Worm (Caenorhabditis elegans) whole organism, young adult: ENCODE measurements around the gene clec-121.

ENCODE experiments used
- B0035.1 ChIP-seq: sonication (generic microtip); optimal IDR thresholded peaks from 2 replicates; lab custom pipeline; 2016; ENCODE audit warnings: missing genetic modification characterization, mild to moderate bottlenecking, missing compliant biosample characterization, missing genotype, missing genetic modification reagents
- F22D6.2 ChIP-seq: sonication (generic microtip); optimal IDR thresholded peaks from 2 replicates; lab custom pipeline; 2016; ENCODE audit warnings: mild to moderate bottlenecking, missing genetic modification characterization, missing compliant biosample characterization
- F55B11.4 ChIP-seq: sonication (generic microtip); optimal IDR thresholded peaks from 2 replicates; lab custom pipeline; 2016; ENCODE audit warnings: missing compliant biosample characterization, missing genetic modification characterization, borderline replicate concordance; ENCODE audit not compliant: insufficient read depth
- Y53F4B.3 ChIP-seq: fragments of 200-800 bp; sonication (Bioruptor generic); IDR thresholded peaks from 2 replicates; pipeline ENCODE4 v1.3.6; 2022; ENCODE audit warnings: missing genetic modification reagents, missing genetic modification characterization, missing compliant biosample characterization
- Y53G8AR.9 ChIP-seq: fragments of 200-800 bp; sonication (Bioruptor generic); conservative IDR thresholded peaks from 2 replicates; pipeline ENCODE4 v1.3.6; 2022; ENCODE audit warnings: missing genetic modification reagents, missing genetic modification characterization, missing compliant biosample characterization
- Y95B8A.8 ChIP-seq: fragments of 200-800 bp; sonication (Bioruptor generic); IDR thresholded peaks from 2 replicates; pipeline ENCODE4 v1.3.6; 2022; ENCODE audit warnings: missing genetic modification reagents, missing genetic modification characterization, missing compliant biosample characterization
- ZK185.1 ChIP-seq: sonication (generic microtip); optimal IDR thresholded peaks from 2 replicates; lab custom pipeline; 2016; ENCODE audit warnings: mild to moderate bottlenecking, missing genetic modification characterization, missing compliant biosample characterization; ENCODE audit not compliant: poor library complexity, severe bottlenecking
- cebp-1 ChIP-seq, 2 experiments: fragments of 200-800 bp in 1 of 2; sonication (Bioruptor generic) in 1 of 2; sonication (generic microtip) in 1 of 2; IDR thresholded peaks in 1 of 2; optimal IDR thresholded peaks in 1 of 2; 2 replicates each; pipeline versions ENCODE4 v1.3.6 to Lab custom; 2017 to 2022; ENCODE audit warnings: missing compliant biosample characterization in 2 of 2, missing genetic modification characterization in 2 of 2, mild to moderate bottlenecking in 1 of 2, missing genetic modification reagents in 1 of 2, moderate library complexity in 1 of 2
- ceh-40 ChIP-seq: fragments of 200-800 bp; sonication (Bioruptor generic); IDR thresholded peaks from 2 replicates; pipeline ENCODE4 v1.3.6; 2022; ENCODE audit warnings: missing genetic modification characterization, missing compliant biosample characterization
- ceh-58 ChIP-seq: fragments of 200-800 bp; sonication (Bioruptor generic); IDR thresholded peaks from 2 replicates; pipeline ENCODE4 v1.3.6; 2022; ENCODE audit warnings: missing genetic modification characterization, missing compliant biosample characterization
- ceh-79 ChIP-seq: sonication (generic microtip); optimal IDR thresholded peaks from 2 replicates; lab custom pipeline; 2017; ENCODE audit warnings: mild to moderate bottlenecking, missing genetic modification characterization, missing compliant biosample characterization
- dpff-1 ChIP-seq: sonication (generic microtip); optimal IDR thresholded peaks from 2 replicates; lab custom pipeline; 2017; ENCODE audit warnings: mild to moderate bottlenecking, missing genetic modification characterization, missing compliant biosample characterization
- dpl-1 ChIP-seq: fragments of 150-350 bp; optimal IDR thresholded peaks from 2 replicates; lab custom pipeline; 2014; ENCODE audit warnings: missing biosample characterization, missing genetic modification reagents, missing genetic modification characterization
- egl-44 ChIP-seq: fragments of 200-800 bp; sonication (Bioruptor generic); IDR thresholded peaks from 2 replicates; pipeline ENCODE4 v1.3.6; 2022; ENCODE audit warnings: missing genetic modification reagents, missing genetic modification characterization, missing compliant biosample characterization
- egrh-3 ChIP-seq: fragments of 200-800 bp; sonication (Bioruptor generic); IDR thresholded peaks from 2 replicates; pipeline ENCODE4 v1.3.6; 2022; ENCODE audit warnings: missing genetic modification reagents, missing genetic modification characterization, missing compliant biosample characterization
- fkh-3 ChIP-seq: sonication (generic microtip); optimal IDR thresholded peaks from 2 replicates; lab custom pipeline; 2016; ENCODE audit warnings: mild to moderate bottlenecking, missing genetic modification characterization, missing compliant biosample characterization
- gei-17 ChIP-seq: fragments of 200-800 bp; sonication (Bioruptor generic); optimal IDR thresholded peaks from 2 replicates; lab custom pipeline; 2018; ENCODE audit warnings: mild to moderate bottlenecking, missing genetic modification characterization, missing compliant biosample characterization
- hrde-1 ChIP-seq: sonication (generic microtip); optimal IDR thresholded peaks from 2 replicates; lab custom pipeline; 2016; ENCODE audit warnings: missing genetic modification characterization, mild to moderate bottlenecking, missing compliant biosample characterization, moderate library complexity, missing genotype, missing genetic modification reagents, borderline replicate concordance
- lag-1 ChIP-seq: fragments of 200-800 bp; sonication (Bioruptor generic); IDR thresholded peaks from 2 replicates; pipeline ENCODE4 v1.3.6; 2022; ENCODE audit warnings: missing genetic modification reagents, missing genetic modification characterization, missing compliant biosample characterization
- let-607 ChIP-seq, 2 experiments: fragments of 200-800 bp in 1 of 2; sonication (Bioruptor generic) in 1 of 2; sonication (generic microtip) in 1 of 2; optimal IDR thresholded peaks; 2 replicates each; lab custom pipeline; 2016 to 2018; ENCODE audit warnings: mild to moderate bottlenecking in 2 of 2, missing compliant biosample characterization in 2 of 2, missing genetic modification characterization in 2 of 2, moderate library complexity in 2 of 2, missing genotype in 1 of 2
- lin-26 ChIP-seq: fragments of 200-800 bp; sonication (Bioruptor generic); IDR thresholded peaks from 2 replicates; pipeline ENCODE4 v1.3.6; 2022; ENCODE audit warnings: missing genetic modification reagents, missing genetic modification characterization, missing compliant biosample characterization
- lsl-1 ChIP-seq: fragments of 200-800 bp; sonication (Bioruptor generic); optimal IDR thresholded peaks from 2 replicates; lab custom pipeline; 2018; ENCODE audit warnings: mild to moderate bottlenecking, missing genetic modification characterization, moderate library complexity, missing compliant biosample characterization
- madf-3 ChIP-seq: fragments of 200-800 bp; sonication (Bioruptor generic); IDR thresholded peaks from 2 replicates; pipeline ENCODE4 v1.3.6; 2022; ENCODE audit warnings: missing genetic modification reagents, missing genetic modification characterization, missing compliant biosample characterization
- madf-8 ChIP-seq: fragments of 200-800 bp; sonication (Bioruptor generic); conservative IDR thresholded peaks from 2 replicates; pipeline ENCODE4 v1.3.6; 2022; ENCODE audit warnings: missing genetic modification reagents, missing genetic modification characterization, missing compliant biosample characterization
- mcd-1 ChIP-seq: fragments of 200-800 bp; sonication (Bioruptor generic); IDR thresholded peaks from 2 replicates; pipeline ENCODE4 v1.3.6; 2022; ENCODE audit warnings: missing genetic modification reagents, missing genetic modification characterization, missing compliant biosample characterization
- nfya-1 ChIP-seq: sonication (generic microtip); optimal IDR thresholded peaks from 2 replicates; lab custom pipeline; 2017; ENCODE audit warnings: antibody characterized with exemption, missing compliant biosample characterization, missing genetic modification characterization, borderline replicate concordance; ENCODE audit not compliant: insufficient read depth
- nhr-120 ChIP-seq: fragments of 200-800 bp; sonication (Bioruptor generic); IDR thresholded peaks from 2 replicates; pipeline ENCODE4 v1.3.6; 2022; ENCODE audit warnings: missing genetic modification characterization, missing compliant biosample characterization
- rcor-1 ChIP-seq: fragments of 200-800 bp; sonication (Bioruptor generic); IDR thresholded peaks from 2 replicates; pipeline ENCODE4 v1.3.6; 2022; ENCODE audit warnings: missing genetic modification reagents, missing genetic modification characterization, missing compliant biosample characterization
- repo-1 ChIP-seq: sonication (generic microtip); optimal IDR thresholded peaks from 2 replicates; lab custom pipeline; 2017; ENCODE audit warnings: mild to moderate bottlenecking, missing genetic modification characterization, missing compliant biosample characterization
- sea-2 ChIP-seq: fragments of 200-800 bp; sonication (Bioruptor generic); IDR thresholded peaks from 2 replicates; pipeline ENCODE4 v1.3.6; 2022; ENCODE audit warnings: missing genetic modification characterization, missing compliant biosample characterization
- sptf-2 ChIP-seq: fragments of 200-800 bp; sonication (Bioruptor generic); optimal IDR thresholded peaks from 2 replicates; lab custom pipeline; 2018; ENCODE audit warnings: mild to moderate bottlenecking, missing genetic modification characterization, missing compliant biosample characterization
- tbp1 ChIP-seq: fragments of 200-800 bp; sonication (Bioruptor generic); optimal IDR thresholded peaks from 2 replicates; lab custom pipeline; 2018; ENCODE audit warnings: mild to moderate bottlenecking, missing genetic modification characterization, missing compliant biosample characterization
- ztf-22 ChIP-seq: fragments of 200-800 bp; sonication (Bioruptor generic); optimal IDR thresholded peaks from 2 replicates; lab custom pipeline; 2018; ENCODE audit warnings: mild to moderate bottlenecking, missing genetic modification characterization, moderate library complexity, missing compliant biosample characterization
- ztf-26 ChIP-seq: sonication (generic microtip); optimal IDR thresholded peaks from 2 replicates; lab custom pipeline; 2017; ENCODE audit warnings: missing genetic modification characterization, missing compliant biosample characterization
- ztf-6 ChIP-seq: fragments of 200-800 bp; sonication (Bioruptor generic); IDR thresholded peaks from 2 replicates; pipeline ENCODE4 v1.3.6; 2022; ENCODE audit warnings: missing genetic modification reagents, missing genetic modification characterization, missing compliant biosample characterization

The clec-121 gene

ce11 chrII:3062222-3062621 is 39.9 kb upstream of the clec-121 start (continued):
- TF ChIP-seq B0035.1 (tag; lab: Kevin White, UChicago), result no peak
- TF ChIP-seq repo-1, result no peak
- TF ChIP-seq ztf-6 (GFP tag; lab: Robert Waterston, UW), result 0 out of 2 replicates have a peak, but pooled peaks have one; percentile 21
- peak; percentile 66 for TF ChIP-seq hrde-1 (tag; lab: Kevin White, UChicago)
- TF ChIP-seq sptf-2 (GFP tag; lab: Kevin White, UChicago), result no peak
- TF ChIP-seq mcd-1 (GFP tag; lab: Robert Waterston, UW), result peak; percentile 54
- TF ChIP-seq Y53F4B.3 (GFP tag; lab: Robert Waterston, UW), result no peak
- no peak for TF ChIP-seq madf-3
- TF ChIP-seq tbp1 (GFP tag; lab: Kevin White, UChicago), result peak; percentile 95
- TF ChIP-seq egrh-3 (GFP tag; lab: Robert Waterston, UW), result 0 out of 2 replicates have a peak, but pooled peaks have one; percentile 5
- TF ChIP-seq ZK185.1, result no peak
- no peak for TF ChIP-seq dpff-1 (tag; lab: Kevin White, UChicago)

- TF ChIP-seq gei-17 (GFP tag; lab: Kevin White, UChicago) (no peak), ceh-79 (tag; lab: Kevin White, UChicago) (no peak)
- TF ChIP-seq, all 124 proteins: peak for 0
Observed at ce11 chrII:3062876-3063275, 39.2 kb upstream of the clec-121 start.

- no peak for TF ChIP-seq rcor-1 (GFP tag; lab: Robert Waterston, UW)
- no peak for TF ChIP-seq lin-26 (GFP tag; lab: Robert Waterston, UW)
- no peak for TF ChIP-seq tbp1 (GFP tag; lab: Kevin White, UChicago)
- no peak for TF ChIP-seq let-607 (tag; optimal IDR thresholded peaks at IDR 0.05; lab: Kevin White, UChicago)
- no peak for TF ChIP-seq nhr-120
- no peak for TF ChIP-seq egl-44 (GFP tag; lab: Robert Waterston, UW)
- TF ChIP-seq ceh-58 (GFP tag; lab: Robert Waterston, UW), result no peak
Observed at ce11 chrII:3063366-3063765, 38.8 kb upstream of the clec-121 start.

- no peak for TF ChIP-seq Y95B8A.8 (GFP tag; lab: Robert Waterston, UW)
- no peak for TF ChIP-seq sea-2
- no peak for TF ChIP-seq ztf-26 (tag; lab: Kevin White, UChicago)
- TF ChIP-seq F22D6.2 (tag; lab: Kevin White, UChicago), result no peak
- TF ChIP-seq Y53G8AR.9 (GFP tag; lab: Robert Waterston, UW), result no peak
- TF ChIP-seq lag-1 (GFP tag; lab: Robert Waterston, UW), result no peak
- no peak for TF ChIP-seq rcor-1 (GFP tag; lab: Robert Waterston, UW)
- TF ChIP-seq nfya-1, result no peak
- TF ChIP-seq ceh-40 (GFP tag; lab: Robert Waterston, UW), result no peak
- TF ChIP-seq egrh-3 (GFP tag; lab: Robert Waterston, UW), result no peak
- no peak for TF ChIP-seq dpl-1 (GFP tag; lab: Kevin White, UChicago)
- TF ChIP-seq ceh-58 (GFP tag; lab: Robert Waterston, UW), result no peak
- TF ChIP-seq madf-3, result no peak
- no peak for TF ChIP-seq egl-44 (GFP tag; lab: Robert Waterston, UW)
- no peak for TF ChIP-seq madf-8 (GFP tag; lab: Robert Waterston, UW)
- no peak for TF ChIP-seq cebp-1 (GFP tag; IDR thresholded peaks at IDR 0.05; lab: Robert Waterston, UW)
- no peak for TF ChIP-seq cebp-1 (tag; optimal IDR thresholded peaks at IDR 0.05; lab: Kevin White, UChicago)
- no peak for TF ChIP-seq fkh-3 (tag; lab: Kevin White, UChicago)
- TF ChIP-seq lsl-1 (GFP tag; lab: Kevin White, UChicago), result no peak
- no peak for TF ChIP-seq ztf-22 (GFP tag; lab: Kevin White, UChicago)
- TF ChIP-seq F55B11.4 (tag; lab: Kevin White, UChicago), result no peak
Observed at ce11 chrII:3063984-3064383, 38.1 kb upstream of the clec-121 start.
